Worm (Caenorhabditis elegans) whole organism, young adult: ENCODE measurements around the gene cyp-33C11.

Source experiments
- B0019.2 ChIP-seq: fragments of 200-800 bp; sonication (Bioruptor generic); conservative IDR thresholded peaks from 2 replicates; pipeline ENCODE4 v1.3.6; 2022; ENCODE audit warnings: missing genetic modification reagents, missing genetic modification characterization, missing compliant biosample characterization
- F10E7.11 ChIP-seq: sonication (generic microtip); optimal IDR thresholded peaks from 2 replicates; lab custom pipeline; 2017; ENCODE audit warnings: mild to moderate bottlenecking, missing genetic modification characterization, moderate library complexity, missing compliant biosample characterization
- F57A8.1 ChIP-seq: fragments of 200-800 bp; sonication (Bioruptor generic); optimal IDR thresholded peaks from 2 replicates; lab custom pipeline; 2018; ENCODE audit warnings: mild to moderate bottlenecking, missing genetic modification characterization, moderate library complexity, missing compliant biosample characterization
- K12H6.12 ChIP-seq: fragments of 200-800 bp; sonication (Bioruptor generic); optimal IDR thresholded peaks from 2 replicates; lab custom pipeline; 2018; ENCODE audit warnings: mild to moderate bottlenecking, missing genetic modification characterization, missing compliant biosample characterization
- chd-7 ChIP-seq: sonication (generic microtip); optimal IDR thresholded peaks from 2 replicates; lab custom pipeline; 2016; ENCODE audit warnings: mild to moderate bottlenecking, missing genetic modification characterization, moderate library complexity, missing compliant biosample characterization
- dox-1 ChIP-seq: fragments of 200-800 bp; sonication (Bioruptor generic); IDR thresholded peaks from 2 replicates; pipeline ENCODE4 v1.3.6; 2022; ENCODE audit warnings: missing genetic modification reagents, missing genetic modification characterization, missing compliant biosample characterization
- dpl-1 ChIP-seq: fragments of 150-350 bp; optimal IDR thresholded peaks from 2 replicates; lab custom pipeline; 2014; ENCODE audit warnings: missing biosample characterization, missing genetic modification reagents, missing genetic modification characterization
- ets-4 ChIP-seq: fragments of 200-800 bp; sonication (Bioruptor generic); optimal IDR thresholded peaks from 2 replicates; lab custom pipeline; 2018; ENCODE audit warnings: mild to moderate bottlenecking, missing genetic modification characterization, missing compliant biosample characterization
- madf-3 ChIP-seq: fragments of 200-800 bp; sonication (Bioruptor generic); IDR thresholded peaks from 2 replicates; pipeline ENCODE4 v1.3.6; 2022; ENCODE audit warnings: missing genetic modification reagents, missing genetic modification characterization, missing compliant biosample characterization
- mel-28 ChIP-seq: sonication (generic microtip); optimal IDR thresholded peaks from 2 replicates; lab custom pipeline; 2016; ENCODE audit warnings: borderline replicate concordance, mild to moderate bottlenecking, missing genetic modification characterization, missing compliant biosample characterization
- rpc-1 ChIP-seq, 2 experiments: fragments of 150-350 bp in 1 of 2; sonication (generic microtip) in 1 of 2; optimal IDR thresholded peaks; 2 replicates each; lab custom pipeline; 2014 to 2018; ENCODE audit warnings: missing biosample characterization in 1 of 2, missing genetic modification characterization in 1 of 2, missing genetic modification reagents in 1 of 2, missing genotype in 1 of 2
- xnd-1 ChIP-seq: sonication (generic microtip); optimal IDR thresholded peaks from 2 replicates; lab custom pipeline; 2016; ENCODE audit warnings: missing genotype, missing genetic modification reagents, missing genetic modification characterization, missing compliant biosample characterization
- zfh-2 ChIP-seq: fragments of 200-800 bp; sonication (Bioruptor generic); conservative IDR thresholded peaks from 2 replicates; pipeline ENCODE4 v1.3.6; 2022; ENCODE audit warnings: missing genetic modification reagents, missing genetic modification characterization, missing compliant biosample characterization

DNA sequence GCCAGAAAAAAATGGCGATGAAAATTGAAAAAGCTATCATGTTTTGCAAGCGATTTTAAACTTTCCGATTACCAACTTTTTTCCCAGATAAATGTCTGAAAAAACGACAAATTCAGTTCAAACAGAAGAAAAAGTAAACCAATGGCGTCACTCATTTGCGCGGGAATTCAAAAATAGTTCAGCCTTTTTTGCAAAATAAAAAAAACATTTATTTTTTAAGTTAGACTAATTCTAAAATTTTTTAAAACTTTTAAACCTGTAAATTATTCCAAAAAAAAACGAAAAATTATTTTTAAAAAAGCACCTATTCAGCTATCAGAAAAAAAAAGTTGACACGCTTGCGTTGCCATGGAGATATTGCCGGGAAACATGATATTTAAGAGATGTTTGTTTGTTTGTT is at the start of gene cyp-33C11:
- TF ChIP-seq F10E7.11 (no peak), F57A8.1 (GFP tag; lab: Kevin White, UChicago) (no peak), xnd-1 (tag; lab: Kevin White, UChicago) (no peak), K12H6.12 (no peak), chd-7 (tag; lab: Kevin White, UChicago) (no peak), B0019.2 (GFP tag; lab: Robert Waterston, UW) (no peak), ets-4 (GFP tag; lab: Kevin White, UChicago) (no peak), madf-3 (no peak), zfh-2 (no peak), rpc-1 (optimal IDR thresholded peaks at IDR 0.05; lab: Kevin White, UChicago) (no peak), rpc-1 (tag; optimal IDR thresholded peaks at IDR 0.05; lab: Kevin White, UChicago) (no peak), mel-28 (no peak), dpl-1 (no peak), dox-1 (no peak)
